Worm (Caenorhabditis elegans): Measurements from ENCODE around the gene C25F9.13.

- TF ChIP-seq tbx-8 (GFP tag; optimal IDR thresholded peaks at IDR 0.05) (no peak), elt-1 (tag; optimal IDR thresholded peaks at IDR 0.05; ENCODE audit: borderline replicate concordance, insufficient read depth) (peak; percentile 98), snpc-4 (tag; optimal IDR thresholded peaks at IDR 0.05) (no peak), lin-13 (tag; optimal IDR thresholded peaks at IDR 0.05) (no peak), unc-39 (tag; optimal IDR thresholded peaks at IDR 0.05) (no peak), mab-5 (tag; optimal IDR thresholded peaks at IDR 0.05) (no peak), nhr-28 (tag; optimal IDR thresholded peaks at IDR 0.05) (no peak), lsy-2 (tag; optimal IDR thresholded peaks at IDR 0.05) (no peak), ces-1 (GFP tag; optimal IDR thresholded peaks at IDR 0.05) (no peak)
Measured at ce11 chrV:19429605-19430004, 30.8 kb upstream of the C25F9.13 start.

Measured in whole organism, mixed stage, embryonic.